Fruit fly (Drosophila melanogaster): ENCODE measurements around the gene Ir94b.

DNA sequence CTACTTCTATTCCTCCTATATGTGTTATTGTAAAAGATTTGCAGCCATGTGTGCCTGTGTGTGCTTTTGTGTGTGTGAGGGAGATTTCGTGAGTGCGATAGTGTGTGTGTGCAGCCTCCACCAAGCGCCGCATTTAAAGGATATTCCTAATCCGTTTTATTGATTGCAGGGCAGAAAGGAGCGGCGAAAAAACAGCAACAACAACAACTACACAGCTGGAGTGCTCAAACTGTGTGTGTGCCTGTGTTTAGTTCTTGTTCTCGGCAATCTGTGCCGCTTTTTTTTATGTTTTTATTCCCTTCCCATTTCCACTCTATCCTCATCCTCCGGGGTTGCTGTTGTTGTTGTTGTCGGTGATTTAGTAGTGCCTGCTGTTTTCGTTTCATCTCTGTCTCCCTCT lies 17.4 kb upstream of the Ir94b start:
- no peak for TF ChIP-seq NC2α (GFP tag; optimal IDR thresholded peaks at IDR 0.05)
- TF ChIP-seq pan (optimal IDR thresholded peaks at IDR 0.05), result no peak
- TF ChIP-seq pan (GFP tag; optimal IDR thresholded peaks at IDR 0.05 in 1 of 2, IDR thresholded peaks at IDR 0.05 in 1 of 2), result no peak
- TF ChIP-seq nom (GFP tag; optimal IDR thresholded peaks at IDR 0.05), result no peak

All from whole organism, embryonic.